Worm (Caenorhabditis elegans) whole organism, L4 larva: ENCODE results near the gene C07C7.3.

Experiments used
- F26F4.8 ChIP-seq: fragments of 200-800 bp; sonication (Bioruptor generic); conservative IDR thresholded peaks from 2 replicates; pipeline ENCODE4 v1.3.6; 2022; ENCODE audit warnings: missing genetic modification characterization, missing compliant biosample characterization
- R02D3.7 ChIP-seq: fragments of 150-350 bp; sonication (generic microtip); optimal IDR thresholded peaks from 3 replicates; lab custom pipeline; 2014; ENCODE audit warnings: missing biosample characterization, missing genetic modification characterization
- T20F7.1 ChIP-seq: fragments of 200-800 bp; sonication (Bioruptor generic); optimal IDR thresholded peaks from 2 replicates; lab custom pipeline; 2018; ENCODE audit warnings: mild to moderate bottlenecking, missing genetic modification characterization, missing compliant biosample characterization
- Y48G9A.11 ChIP-seq: fragments of 200-800 bp; sonication (Bioruptor generic); IDR thresholded peaks from 2 replicates; pipeline ENCODE4 v1.3.6; 2022; ENCODE audit warnings: missing genetic modification reagents, missing genetic modification characterization, missing compliant biosample characterization
- Y5F2A.4 ChIP-seq: fragments of 200-800 bp; sonication (Bioruptor generic); optimal IDR thresholded peaks from 2 replicates; lab custom pipeline; 2018; ENCODE audit warnings: mild to moderate bottlenecking, missing genetic modification characterization, missing compliant biosample characterization
- ZK546.5 ChIP-seq, 2 experiments: sonication (generic microtip); optimal IDR thresholded peaks; 2 replicates each; lab custom pipeline; 2017; ENCODE audit warnings: missing biosample characterization in 2 of 2, missing genetic modification characterization in 2 of 2
- aha-1 ChIP-seq: fragments of 150-350 bp; peaks from one replicate; lab custom pipeline; 2014; ENCODE audit warnings: missing biosample characterization, missing genetic modification characterization
- aly-2 ChIP-seq: sonication (generic microtip); optimal IDR thresholded peaks from 2 replicates; lab custom pipeline; 2018; ENCODE audit warnings: missing biosample characterization, missing genetic modification characterization
- ama-1 ChIP-seq: fragments of 150-350 bp; optimal IDR thresholded peaks from 2 replicates; lab custom pipeline; 2014; ENCODE audit warnings: inconsistent platforms, mixed read lengths
- arid-1 ChIP-seq: fragments of 200-800 bp; sonication (Bioruptor generic); conservative IDR thresholded peaks from 2 replicates; pipeline ENCODE4 v1.3.6; 2022; ENCODE audit warnings: missing genetic modification reagents, missing genetic modification characterization, missing compliant biosample characterization
- ceh-44 ChIP-seq: fragments of 200-800 bp; sonication (Bioruptor generic); IDR thresholded peaks from 2 replicates; pipeline ENCODE4 v1.3.6; 2022; ENCODE audit warnings: missing genetic modification reagents, missing genetic modification characterization, missing compliant biosample characterization
- ceh-62 ChIP-seq: sonication (generic microtip); optimal IDR thresholded peaks from 2 replicates; lab custom pipeline; 2017; ENCODE audit warnings: missing biosample characterization, missing genetic modification characterization
- ceh-82 ChIP-seq: sonication (generic microtip); optimal IDR thresholded peaks from 2 replicates; lab custom pipeline; 2017; ENCODE audit warnings: missing biosample characterization, missing genetic modification characterization
- ces-1 ChIP-seq: fragments of 150-350 bp; sonication (generic microtip); optimal IDR thresholded peaks from 4 replicates; lab custom pipeline; 2014; ENCODE audit warnings: missing biosample characterization, missing genetic modification reagents, missing genetic modification characterization
- ctbp-1 ChIP-seq: fragments of 200-800 bp; sonication (Bioruptor generic); IDR thresholded peaks from 2 replicates; pipeline ENCODE4 v1.3.6; 2022; ENCODE audit warnings: missing genetic modification reagents, missing genetic modification characterization, missing compliant biosample characterization
- daf-16 ChIP-seq, 3 experiments: sonication (generic microtip); optimal IDR thresholded peaks; 2 replicates each; lab custom pipeline; 2016 to 2017; ENCODE audit warnings: missing genetic modification characterization in 3 of 3, missing genetic modification reagents in 3 of 3, mild to moderate bottlenecking in 2 of 3, missing compliant biosample characterization in 2 of 3, missing biosample characterization in 1 of 3, moderate library complexity in 1 of 3
- dmd-9 ChIP-seq: fragments of 200-800 bp; sonication (Bioruptor generic); IDR thresholded peaks from 2 replicates; pipeline ENCODE4 v1.3.6; 2022; ENCODE audit warnings: missing genetic modification reagents, missing genetic modification characterization, missing compliant biosample characterization
- dpl-1 ChIP-seq: fragments of 150-350 bp; optimal IDR thresholded peaks from 2 replicates; lab custom pipeline; 2014; ENCODE audit warnings: missing biosample characterization, missing genetic modification reagents, missing genetic modification characterization
- dve-1 ChIP-seq: sonication (generic microtip); optimal IDR thresholded peaks from 2 replicates; lab custom pipeline; 2017; ENCODE audit warnings: antibody characterized with exemption, mild to moderate bottlenecking, missing genetic modification characterization, missing compliant biosample characterization; ENCODE audit not compliant: insufficient read depth
- egl-43 ChIP-seq: fragments of 200-800 bp; sonication (Bioruptor generic); IDR thresholded peaks from 2 replicates; pipeline ENCODE4 v1.3.6; 2022; ENCODE audit warnings: missing genetic modification reagents, missing genetic modification characterization, missing compliant biosample characterization
- fkh-10 ChIP-seq: fragments of 150-350 bp; optimal IDR thresholded peaks from 2 replicates; lab custom pipeline; 2014; ENCODE audit warnings: missing biosample characterization, missing genetic modification reagents, missing genetic modification characterization
- fos-1 ChIP-seq: fragments of 150-350 bp; optimal IDR thresholded peaks from 2 replicates; lab custom pipeline; 2014; ENCODE audit warnings: missing biosample characterization, missing genetic modification characterization
- hlh-11 ChIP-seq: fragments of 200-800 bp; sonication (Bioruptor generic); optimal IDR thresholded peaks from 2 replicates; lab custom pipeline; 2018; ENCODE audit warnings: mild to moderate bottlenecking, missing genetic modification characterization, missing compliant biosample characterization
- hlh-30 ChIP-seq: sonication (generic microtip); optimal IDR thresholded peaks from 2 replicates; lab custom pipeline; 2017; ENCODE audit warnings: antibody characterized with exemption, mild to moderate bottlenecking, missing genetic modification characterization, missing compliant biosample characterization; ENCODE audit not compliant: insufficient read depth
- hmg-1.1 ChIP-seq: fragments of 200-800 bp; sonication (Bioruptor generic); IDR thresholded peaks from 2 replicates; pipeline ENCODE4 v1.3.6; 2022; ENCODE audit warnings: missing genetic modification reagents, missing genetic modification characterization, missing compliant biosample characterization
- lin-1 ChIP-seq: fragments of 200-800 bp; sonication (Bioruptor generic); IDR thresholded peaks from 2 replicates; pipeline ENCODE4 v1.3.6; 2022; ENCODE audit warnings: missing genetic modification reagents, missing genetic modification characterization, missing compliant biosample characterization
- lin-29 ChIP-seq: fragments of 200-800 bp; sonication (Bioruptor generic); IDR thresholded peaks from 2 replicates; pipeline ENCODE4 v1.3.6; 2022; ENCODE audit warnings: missing genetic modification reagents, missing genetic modification characterization, missing compliant biosample characterization
- madf-9 ChIP-seq: fragments of 200-800 bp; sonication (Bioruptor generic); conservative IDR thresholded peaks from 2 replicates; pipeline ENCODE4 v1.3.6; 2022; ENCODE audit warnings: missing genetic modification reagents, missing genetic modification characterization, missing compliant biosample characterization
- mdt-29 ChIP-seq: fragments of 200-800 bp; sonication (Bioruptor generic); IDR thresholded peaks from 2 replicates; pipeline ENCODE4 v1.3.6; 2022; ENCODE audit warnings: missing genetic modification reagents, missing genetic modification characterization, missing compliant biosample characterization
- mep-1 ChIP-seq: fragments of 150-350 bp; sonication (generic microtip); optimal IDR thresholded peaks from 3 replicates; lab custom pipeline; 2014; ENCODE audit warnings: missing biosample characterization, missing genetic modification characterization
- mes-2 ChIP-seq: sonication (generic microtip); optimal IDR thresholded peaks from 2 replicates; lab custom pipeline; 2016; ENCODE audit warnings: missing genotype, mild to moderate bottlenecking, missing genetic modification characterization, missing compliant biosample characterization; ENCODE audit not compliant: poor library complexity, severe bottlenecking
- mxl-2 ChIP-seq: fragments of 200-800 bp; sonication (Bioruptor generic); conservative IDR thresholded peaks from 2 replicates; pipeline ENCODE4 v1.3.6; 2022; ENCODE audit warnings: missing genetic modification reagents, missing genetic modification characterization, missing compliant biosample characterization
- mxl-3 ChIP-seq: fragments of 200-800 bp; sonication (Bioruptor generic); optimal IDR thresholded peaks from 2 replicates; lab custom pipeline; 2018; ENCODE audit warnings: mild to moderate bottlenecking, missing genetic modification characterization, missing compliant biosample characterization
- nhr-102 ChIP-seq: sonication (generic microtip); optimal IDR thresholded peaks from 2 replicates; lab custom pipeline; 2016; ENCODE audit warnings: mild to moderate bottlenecking, missing genetic modification characterization, moderate library complexity, missing compliant biosample characterization
- nhr-237 ChIP-seq: sonication (generic microtip); optimal IDR thresholded peaks from 2 replicates; lab custom pipeline; 2017; ENCODE audit warnings: missing biosample characterization, missing genetic modification characterization
- nhr-25 ChIP-seq: sonication (generic microtip); optimal IDR thresholded peaks from 2 replicates; lab custom pipeline; 2017; ENCODE audit warnings: missing genetic modification characterization, mild to moderate bottlenecking, missing compliant biosample characterization, antibody characterized with exemption, moderate library complexity, borderline replicate concordance; ENCODE audit not compliant: insufficient read depth
- nhr-28 ChIP-seq: fragments of 150-350 bp; optimal IDR thresholded peaks from 2 replicates; lab custom pipeline; 2014; ENCODE audit warnings: missing biosample characterization, missing genetic modification characterization
- nhr-42 ChIP-seq: fragments of 200-800 bp; sonication (Bioruptor generic); IDR thresholded peaks from 2 replicates; pipeline ENCODE4 v1.3.6; 2022; ENCODE audit warnings: missing genetic modification characterization, missing compliant biosample characterization
- nhr-6 ChIP-seq: fragments of 150-350 bp; optimal IDR thresholded peaks from 2 replicates; lab custom pipeline; 2014; ENCODE audit warnings: missing biosample characterization, missing genetic modification characterization
- php-3 ChIP-seq: fragments of 200-800 bp; sonication (Bioruptor generic); IDR thresholded peaks from 2 replicates; pipeline ENCODE4 v1.3.6; 2022; ENCODE audit warnings: missing genetic modification reagents, missing genetic modification characterization, missing compliant biosample characterization
- saeg-2 ChIP-seq: fragments of 200-800 bp; sonication (Bioruptor generic); IDR thresholded peaks from 2 replicates; pipeline ENCODE4 v1.3.6; 2022; ENCODE audit warnings: missing genetic modification reagents, missing genetic modification characterization, missing compliant biosample characterization
- set-16 ChIP-seq: fragments of 200-800 bp; sonication (Bioruptor generic); IDR thresholded peaks from 2 replicates; pipeline ENCODE4 v1.3.6; 2022; ENCODE audit warnings: missing genetic modification reagents, missing genetic modification characterization, missing compliant biosample characterization
- snpc-1.2 ChIP-seq: fragments of 200-800 bp; sonication (Bioruptor generic); IDR thresholded peaks from 2 replicates; pipeline ENCODE4 v1.3.6; 2022; ENCODE audit warnings: missing genetic modification reagents, missing genetic modification characterization, missing compliant biosample characterization
- tra-1 ChIP-seq: fragments of 200-800 bp; sonication (Bioruptor generic); IDR thresholded peaks from 2 replicates; pipeline ENCODE4 v1.3.6; 2022; ENCODE audit warnings: missing genetic modification reagents, missing genetic modification characterization, missing compliant biosample characterization
- zag-1 ChIP-seq: fragments of 150-350 bp; optimal IDR thresholded peaks from 2 replicates; lab custom pipeline; 2014; ENCODE audit warnings: missing biosample characterization, missing genetic modification characterization
- zfp-3 ChIP-seq: fragments of 200-800 bp; sonication (Bioruptor generic); conservative IDR thresholded peaks from 2 replicates; pipeline ENCODE4 v1.3.6; 2022; ENCODE audit warnings: missing genetic modification reagents, missing genetic modification characterization, missing compliant biosample characterization
- ztf-7 ChIP-seq: fragments of 150-350 bp; optimal IDR thresholded peaks from 2 replicates; lab custom pipeline; 2014; ENCODE audit warnings: missing biosample characterization, missing genetic modification characterization

C07C7.3 gene

ce11 chrIV:9196023-9196636, 30.3 kb downstream of the C07C7.3 start (continued):
- TF ChIP-seq ceh-44 (GFP tag; lab: Robert Waterston, UW), result peak; percentile 97

DNA sequence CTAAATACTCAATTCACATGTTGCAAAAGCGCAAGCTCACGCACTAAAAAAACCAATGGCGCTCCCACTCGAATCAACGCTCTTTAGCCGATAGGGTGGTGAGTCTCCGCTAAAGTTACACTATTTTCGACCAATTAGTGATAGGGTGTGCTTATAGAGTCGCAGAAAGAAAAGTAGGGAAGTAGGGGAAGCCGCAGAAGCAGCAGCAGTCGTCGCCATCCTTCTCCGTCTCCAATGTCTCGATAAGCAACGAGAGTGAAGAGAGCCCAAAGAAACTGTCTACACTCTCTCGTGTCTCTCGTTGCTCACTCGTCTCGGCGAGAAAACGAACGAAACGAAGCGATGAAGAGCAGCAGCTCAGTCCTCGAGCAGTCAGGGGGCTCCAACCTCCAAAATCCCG, 30.9 kb downstream of the C07C7.3 start:
- TF ChIP-seq zag-1 (no peak), hmg-1.1 (peak; percentile 84), mes-2 (tag; lab: Kevin White, UChicago) (peak; percentile 82), Y5F2A.4 (GFP tag; lab: Kevin White, UChicago) (no peak), Y48G9A.11 (GFP tag; lab: Robert Waterston, UW) (no peak), aly-2 (tag; lab: Kevin White, UChicago) (no peak), F26F4.8 (GFP tag; lab: Robert Waterston, UW) (no peak), nhr-42 (GFP tag; lab: Robert Waterston, UW) (0 out of 2 replicates have a peak, but pooled peaks have one; percentile 33), fkh-10 (GFP tag; lab: Kevin White, UChicago) (peak; percentile 5), hlh-11 (tag; lab: Kevin White, UChicago) (peak; percentile 67), arid-1 (GFP tag; lab: Robert Waterston, UW) (no peak), mxl-2 (GFP tag; lab: Robert Waterston, UW) (no peak), ceh-82 (tag; lab: Kevin White, UChicago) (no peak), egl-43 (GFP tag; lab: Robert Waterston, UW) (peak; percentile 82), mep-1 (tag; lab: Kevin White, UChicago) (peak; percentile 56), aha-1 (peak; percentile 97), php-3 (GFP tag; lab: Robert Waterston, UW) (0 out of 2 replicates have a peak, but pooled peaks have one; percentile 30), ZK546.5 (tag; optimal IDR thresholded peaks at IDR 0.05; lab: Kevin White, UChicago) (no peak), dmd-9 (no peak), fos-1 (tag; lab: Kevin White, UChicago) (no peak), ztf-7 (tag; lab: Kevin White, UChicago) (no peak), dve-1 (peak; percentile 50), lin-1 (GFP tag; lab: Robert Waterston, UW) (peak; percentile 49; the same call in 1 of the 2 replicates), tra-1 (GFP tag; lab: Robert Waterston, UW) (peak; percentile 65; the same call in 1 of the 2 replicates), T20F7.1 (GFP tag; lab: Kevin White, UChicago) (no peak), nhr-102 (tag; lab: Kevin White, UChicago) (no peak), lin-29 (GFP tag; lab: Robert Waterston, UW) (no peak), nhr-237 (tag; lab: Kevin White, UChicago) (no peak), R02D3.7 (no peak), ama-1 (lab: Kevin White, UChicago) (no peak), hlh-30 (peak; percentile 74), nhr-28 (peak; percentile 18), nhr-6 (tag; lab: Kevin White, UChicago) (no peak), nhr-25 (tag; lab: Kevin White, UChicago) (no peak), madf-9 (GFP tag; lab: Robert Waterston, UW) (no peak), mxl-3 (GFP tag; lab: Kevin White, UChicago) (no peak), ctbp-1 (GFP tag; lab: Robert Waterston, UW) (peak; percentile 52), daf-16 (GFP tag; optimal IDR thresholded peaks at IDR 0.05; lab: Kevin White, UChicago) (peak in 1 of 2 experiments; percentile 44), daf-16 (tag; optimal IDR thresholded peaks at IDR 0.05; lab: Kevin White, UChicago) (peak; percentile 42), dpl-1 (GFP tag; lab: Kevin White, UChicago) (peak; percentile 37), set-16 (GFP tag; lab: Robert Waterston, UW) (peak; percentile 79), ces-1 (GFP tag; lab: Kevin White, UChicago) (peak; percentile 26), zfp-3 (0 out of 2 replicates have a peak, but pooled peaks have one; percentile 9), saeg-2 (0 out of 2 replicates have a peak, but pooled peaks have one; percentile 8), mdt-29 (GFP tag; lab: Robert Waterston, UW) (no peak), snpc-1.2 (GFP tag; lab: Robert Waterston, UW) (no peak), ceh-62 (tag; lab: Kevin White, UChicago) (no peak)
